Fruit fly (Drosophila melanogaster) whole organism, embryonic: ENCODE measurements around the gene CG15418.

Source experiments
- B-H2 ChIP-seq: fragments of 200-800 bp; sonication (Bioruptor generic); optimal IDR thresholded peaks from 2 replicates; lab custom pipeline; 2018; ENCODE audit warnings: missing biosample characterization, mild to moderate bottlenecking, missing genetic modification characterization
- Bgb ChIP-seq: fragments of 200-800 bp; sonication (Bioruptor generic); IDR thresholded peaks from 2 replicates; pipeline ENCODE4 v1.3.6; 2022; ENCODE audit warnings: missing biosample characterization, missing genetic modification characterization; ENCODE audit not compliant: partially characterized antibody
- BtbVII ChIP-seq: fragments of 200-800 bp; sonication (Bioruptor generic); optimal IDR thresholded peaks from 3 replicates; lab custom pipeline; 2017; ENCODE audit warnings: missing biosample characterization, mild to moderate bottlenecking, missing genetic modification characterization
- CG10959 ChIP-seq: fragments of 200-800 bp; sonication (Bioruptor generic); IDR thresholded peaks from 2 replicates; pipeline ENCODE4 v1.3.6; 2022; ENCODE audit warnings: missing biosample characterization, missing genetic modification characterization
- CG11696 ChIP-seq: fragments of 200-800 bp; sonication (Bioruptor generic); IDR thresholded peaks from 2 replicates; pipeline ENCODE4 v1.3.6; 2022; ENCODE audit warnings: missing biosample characterization, missing genetic modification characterization
- CG12236 ChIP-seq: fragments of 200-800 bp; sonication (Bioruptor generic); optimal IDR thresholded peaks from 2 replicates; lab custom pipeline; 2016; ENCODE audit warnings: missing biosample characterization, missing genetic modification characterization
- CG13424 ChIP-seq: fragments of 200-800 bp; sonication (Bioruptor generic); optimal IDR thresholded peaks from 2 replicates; lab custom pipeline; 2019; ENCODE audit warnings: missing biosample characterization, mild to moderate bottlenecking, missing genetic modification characterization, moderate library complexity
- CG16813 ChIP-seq: fragments of 200-800 bp; sonication (Bioruptor generic); IDR thresholded peaks from 3 replicates; pipeline ENCODE4 v1.3.6; 2022; ENCODE audit warnings: missing biosample characterization, missing genetic modification characterization; ENCODE audit not compliant: partially characterized antibody
- CG17912 ChIP-seq: fragments of 200-800 bp; sonication (Bioruptor generic); optimal IDR thresholded peaks from 2 replicates; lab custom pipeline; 2018; ENCODE audit warnings: missing biosample characterization, mild to moderate bottlenecking, missing genetic modification characterization
- CG18011 ChIP-seq: fragments of 200-800 bp; sonication (Bioruptor generic); optimal IDR thresholded peaks from 2 replicates; lab custom pipeline; 2017; ENCODE audit warnings: missing biosample characterization, missing genetic modification characterization, mild to moderate bottlenecking, moderate library complexity, missing genotype
- CG18599 ChIP-seq: fragments of 200-800 bp; sonication (Bioruptor generic); optimal IDR thresholded peaks from 3 replicates; lab custom pipeline; 2017; ENCODE audit warnings: missing biosample characterization, missing genetic modification characterization, mild to moderate bottlenecking, moderate library complexity, missing genetic modification reagents
- CG30403 ChIP-seq: fragments of 200-800 bp; sonication (Bioruptor generic); optimal IDR thresholded peaks from 3 replicates; lab custom pipeline; 2016; ENCODE audit warnings: missing biosample characterization, missing genetic modification characterization
- CG34224 ChIP-seq: fragments of 200-800 bp; sonication (Bioruptor generic); IDR thresholded peaks from 3 replicates; pipeline ENCODE4 v1.3.6; 2022; ENCODE audit warnings: missing biosample characterization, missing genetic modification characterization; ENCODE audit not compliant: partially characterized antibody
- CG6272 ChIP-seq: fragments of 200-800 bp; sonication (Bioruptor generic); IDR thresholded peaks from 2 replicates; pipeline ENCODE4 v1.3.6; 2022; ENCODE audit warnings: missing biosample characterization, missing genetic modification characterization
- CG6813 ChIP-seq: fragments of 200-800 bp; sonication (Bioruptor generic); optimal IDR thresholded peaks from 2 replicates; lab custom pipeline; 2017; ENCODE audit warnings: missing biosample characterization, missing genetic modification characterization, mild to moderate bottlenecking, moderate library complexity, missing genetic modification reagents
- CG7928 ChIP-seq: fragments of 200-800 bp; sonication (Bioruptor generic); optimal IDR thresholded peaks from 2 replicates; lab custom pipeline; 2017; ENCODE audit warnings: missing biosample characterization, mild to moderate bottlenecking, missing genetic modification characterization
- CG8290 ChIP-seq, 3 experiments: fragments of 200-800 bp; sonication (Bioruptor generic); optimal IDR thresholded peaks; 2 replicates each; lab custom pipeline; 2016 to 2019; ENCODE audit warnings: missing biosample characterization in 3 of 3, missing genetic modification characterization in 3 of 3, mild to moderate bottlenecking in 2 of 3, moderate library complexity in 1 of 3
- CG9215 ChIP-seq: fragments of 200-800 bp; sonication (Bioruptor generic); IDR thresholded peaks from 2 replicates; pipeline ENCODE4 v1.3.6; 2022; ENCODE audit warnings: missing biosample characterization, missing genetic modification characterization
- CkIIα-i1 ChIP-seq: fragments of 200-800 bp; sonication (Bioruptor generic); IDR thresholded peaks from 2 replicates; pipeline ENCODE4 v1.3.6; 2022; ENCODE audit warnings: missing biosample characterization, missing genetic modification characterization
- D19A ChIP-seq: fragments of 200-800 bp; optimal IDR thresholded peaks from 3 replicates; lab custom pipeline; 2019; ENCODE audit warnings: missing biosample characterization, mild to moderate bottlenecking, missing genetic modification characterization, moderate library complexity
- Deaf1 ChIP-seq: fragments of 200-800 bp; optimal IDR thresholded peaks from 3 replicates; lab custom pipeline; 2019; ENCODE audit warnings: missing biosample characterization, mild to moderate bottlenecking, missing genetic modification characterization, moderate library complexity
- Dll ChIP-seq: fragments of 200-800 bp; sonication (Bioruptor generic); IDR thresholded peaks from 4 replicates; pipeline ENCODE4 v1.3.6; 2022; ENCODE audit warnings: missing biosample characterization, missing genetic modification characterization; ENCODE audit not compliant: partially characterized antibody
- Dp ChIP-seq: fragments of 200-800 bp; sonication (Bioruptor generic); optimal IDR thresholded peaks from 2 replicates; lab custom pipeline; 2018; ENCODE audit warnings: missing biosample characterization, mild to moderate bottlenecking, missing genetic modification characterization, moderate library complexity
- Fer2 ChIP-seq: fragments of 200-800 bp; sonication (Bioruptor generic); optimal IDR thresholded peaks from 2 replicates; lab custom pipeline; 2018; ENCODE audit warnings: missing biosample characterization, mild to moderate bottlenecking, missing genetic modification characterization, moderate library complexity
- HLH54F ChIP-seq: fragments of 200-800 bp; sonication (Bioruptor generic); optimal IDR thresholded peaks from 3 replicates; lab custom pipeline; 2016; ENCODE audit warnings: missing biosample characterization, missing genetic modification characterization
- HmgD ChIP-seq: fragments of 200-800 bp; sonication (Bioruptor generic); optimal IDR thresholded peaks from 3 replicates; lab custom pipeline; 2016; ENCODE audit warnings: missing biosample characterization, missing genetic modification characterization
- HmgZ ChIP-seq: fragments of 200-800 bp; sonication (Bioruptor generic); optimal IDR thresholded peaks from 2 replicates; lab custom pipeline; 2018; ENCODE audit warnings: missing biosample characterization, mild to moderate bottlenecking, missing genetic modification characterization
- Hmr ChIP-seq: fragments of 200-800 bp; sonication (Bioruptor generic); optimal IDR thresholded peaks from 3 replicates; lab custom pipeline; 2017; ENCODE audit warnings: mild to moderate bottlenecking, missing biosample characterization, missing genetic modification reagents, missing genetic modification characterization
- Nf-YA ChIP-seq: fragments of 200-800 bp; sonication (Bioruptor generic); IDR thresholded peaks from 2 replicates; pipeline ENCODE4 v1.3.6; 2022; ENCODE audit warnings: missing biosample characterization, missing genetic modification characterization
- Optix ChIP-seq: fragments of 200-800 bp; sonication (Bioruptor generic); IDR thresholded peaks from 3 replicates; pipeline ENCODE4 v1.3.6; 2022; ENCODE audit warnings: missing biosample characterization, missing genetic modification characterization
- Poxn ChIP-seq: fragments of 200-800 bp; sonication (Bioruptor generic); IDR thresholded peaks from 2 replicates; pipeline ENCODE4 v1.3.6; 2022; ENCODE audit warnings: missing biosample characterization, missing genetic modification characterization
- Sox100B ChIP-seq: fragments of 200-800 bp; sonication (Bioruptor generic); optimal IDR thresholded peaks from 3 replicates; lab custom pipeline; 2018; ENCODE audit warnings: missing biosample characterization, mild to moderate bottlenecking, missing genetic modification characterization
- Sox102F ChIP-seq: fragments of 200-800 bp; sonication (Bioruptor generic); optimal IDR thresholded peaks from 2 replicates; lab custom pipeline; 2018; ENCODE audit warnings: missing biosample characterization, mild to moderate bottlenecking, missing genetic modification characterization, moderate library complexity
- Spps ChIP-seq: fragments of 200-800 bp; sonication (Bioruptor generic); optimal IDR thresholded peaks from 2 replicates; lab custom pipeline; 2018; ENCODE audit warnings: missing biosample characterization, mild to moderate bottlenecking, missing genetic modification characterization
- TFAM ChIP-seq: fragments of 200-800 bp; sonication (Bioruptor generic); optimal IDR thresholded peaks from 2 replicates; lab custom pipeline; 2017; ENCODE audit warnings: missing biosample characterization, missing genetic modification characterization, inconsistent platforms
- Tbp ChIP-seq: fragments of >200 bp; optimal IDR thresholded peaks from 2 replicates; lab custom pipeline; 2018; ENCODE audit warnings: missing biosample characterization, missing genetic modification characterization
- YL-1 ChIP-seq: fragments of 200-800 bp; sonication (Bioruptor generic); optimal IDR thresholded peaks from 3 replicates; lab custom pipeline; 2017; ENCODE audit warnings: missing biosample characterization, mild to moderate bottlenecking, missing genetic modification characterization
- bab2 ChIP-seq: fragments of 200-800 bp; sonication (Bioruptor generic); optimal IDR thresholded peaks from 2 replicates; lab custom pipeline; 2016; ENCODE audit warnings: missing biosample characterization, missing genetic modification characterization
- chinmo ChIP-seq: fragments of 200-800 bp; sonication (Bioruptor generic); IDR thresholded peaks from 4 replicates; pipeline ENCODE4 v1.3.6; 2022; ENCODE audit warnings: missing biosample characterization, missing genetic modification characterization; ENCODE audit not compliant: partially characterized antibody
- dmrt99B ChIP-seq: fragments of 200-800 bp; sonication (Bioruptor generic); optimal IDR thresholded peaks from 2 replicates; lab custom pipeline; 2018; ENCODE audit warnings: missing biosample characterization, mild to moderate bottlenecking, missing genetic modification characterization, moderate library complexity
- fru ChIP-seq: fragments of >200 bp; optimal IDR thresholded peaks from 2 replicates; lab custom pipeline; 2017
- gro ChIP-seq: fragments of 200-800 bp; sonication (Bioruptor generic); optimal IDR thresholded peaks from 2 replicates; lab custom pipeline; 2016; ENCODE audit warnings: missing biosample characterization, missing genetic modification characterization
- ken ChIP-seq: fragments of 200-800 bp; sonication (Bioruptor generic); IDR thresholded peaks from 3 replicates; pipeline ENCODE4 v1.3.6; 2022; ENCODE audit warnings: missing biosample characterization, missing genetic modification characterization
- mam ChIP-seq: fragments of 200-800 bp; sonication (Bioruptor generic); optimal IDR thresholded peaks from 3 replicates; lab custom pipeline; 2016; ENCODE audit warnings: missing biosample characterization, missing genetic modification characterization
- p53 ChIP-seq: fragments of 200-800 bp; sonication (Bioruptor generic); optimal IDR thresholded peaks from 2 replicates; lab custom pipeline; 2016; ENCODE audit warnings: missing biosample characterization, missing genetic modification characterization
- ro ChIP-seq: fragments of 200-800 bp; sonication (Bioruptor generic); IDR thresholded peaks from 2 replicates; pipeline ENCODE4 v1.3.6; 2022; ENCODE audit warnings: missing biosample characterization, missing genetic modification characterization
- slbo ChIP-seq: fragments of 200-800 bp; sonication (Bioruptor generic); IDR thresholded peaks from 2 replicates; pipeline ENCODE4 v1.3.6; 2022; ENCODE audit warnings: missing biosample characterization, missing genetic modification characterization
- tap ChIP-seq: fragments of 200-800 bp; optimal IDR thresholded peaks from 3 replicates; lab custom pipeline; 2019; ENCODE audit warnings: missing biosample characterization, mild to moderate bottlenecking, missing genetic modification characterization, moderate library complexity
- unpg ChIP-seq: fragments of 200-800 bp; sonication (Bioruptor generic); optimal IDR thresholded peaks from 3 replicates; lab custom pipeline; 2018; ENCODE audit warnings: missing biosample characterization, mild to moderate bottlenecking, missing genetic modification characterization, moderate library complexity
- usp ChIP-seq: fragments of >200 bp; optimal IDR thresholded peaks from 2 replicates; lab custom pipeline; 2017; ENCODE audit warnings: missing biosample characterization, missing genetic modification characterization
- zfh2 ChIP-seq: fragments of 200-800 bp; sonication (Bioruptor generic); optimal IDR thresholded peaks from 2 replicates; lab custom pipeline; 2016; ENCODE audit warnings: missing biosample characterization, missing genetic modification characterization

The CG15418 gene

dm6 chr2L:3639924-3640323, 18.4 kb upstream of the CG15418 start (continued):
- TF ChIP-seq CG10959 (GFP tag; lab: Robert Waterston, UW) (no peak), Dp (GFP tag; lab: Kevin White, UChicago) (no peak), chinmo (peak; percentile 59; the same call in 1 of the 4 replicates), Bgb (no peak), CG13424 (tag; lab: Kevin White, UChicago) (no peak), p53 (GFP tag; lab: Kevin White, UChicago) (no peak), Nf-YA (no peak), D19A (tag; lab: Kevin White, UChicago) (no peak), CG18011 (GFP tag; lab: Kevin White, UChicago) (no peak), gro (GFP tag; lab: Kevin White, UChicago) (peak; percentile 14), tap (no peak), Hmr (GFP tag; lab: Kevin White, UChicago) (no peak), Deaf1 (peak; percentile 97), Spps (tag; lab: Kevin White, UChicago) (no peak), slbo (GFP tag; lab: Robert Waterston, UW) (no peak), HmgZ (tag; lab: Kevin White, UChicago) (peak; percentile 19), Sox102F (GFP tag; lab: Kevin White, UChicago) (no peak), CG11696 (no peak), CG30403 (GFP tag; lab: Kevin White, UChicago) (no peak), Tbp (GFP tag; lab: Kevin White, UChicago) (no peak), TFAM (no peak), mam (GFP tag; lab: Kevin White, UChicago) (no peak), CG12236 (GFP tag; lab: Kevin White, UChicago) (no peak), HmgD (GFP tag; lab: Kevin White, UChicago) (no peak), HLH54F (GFP tag; lab: Kevin White, UChicago) (no peak), ro (GFP tag; lab: Robert Waterston, UW) (no peak), BtbVII (GFP tag; lab: Kevin White, UChicago) (no peak), usp (GFP tag; lab: Kevin White, UChicago) (no peak), CkIIα-i1 (no peak), bab2 (GFP tag; lab: Kevin White, UChicago) (no peak), Poxn (GFP tag; lab: Robert Waterston, UW) (no peak), CG16813 (GFP tag; lab: Robert Waterston, UW) (no peak), dmrt99B (tag; lab: Kevin White, UChicago) (no peak), CG6272 (GFP tag; lab: Robert Waterston, UW) (no peak), Fer2 (tag; lab: Kevin White, UChicago) (no peak), ken (no peak), CG9215 (GFP tag; lab: Robert Waterston, UW) (no peak), CG34224 (GFP tag; lab: Robert Waterston, UW) (no peak), Sox100B (GFP tag; lab: Kevin White, UChicago) (no peak), fru (lab: Kevin White, UChicago) (no peak), YL-1 (no peak), CG8290 (GFP tag; optimal IDR thresholded peaks at IDR 0.05; lab: Kevin White, UChicago) (no peak), CG8290 (tag; optimal IDR thresholded peaks at IDR 0.05; lab: Kevin White, UChicago) (peak in 1 of 2 experiments; percentile 29), Optix (GFP tag; lab: Robert Waterston, UW) (no peak), CG17912 (GFP tag; lab: Kevin White, UChicago) (no peak), CG6813 (GFP tag; lab: Kevin White, UChicago) (no peak), B-H2 (GFP tag; lab: Kevin White, UChicago) (no peak), Dll (GFP tag; lab: Robert Waterston, UW) (no peak), unpg (GFP tag; lab: Kevin White, UChicago) (no peak), CG7928 (GFP tag; lab: Kevin White, UChicago) (no peak), CG18599 (GFP tag; lab: Kevin White, UChicago) (peak; percentile 35), zfh2 (GFP tag; lab: Kevin White, UChicago) (no peak)
